Worm (Caenorhabditis elegans): ENCODE results near the gene nspg-11.

nspg-11 gene

DNA sequence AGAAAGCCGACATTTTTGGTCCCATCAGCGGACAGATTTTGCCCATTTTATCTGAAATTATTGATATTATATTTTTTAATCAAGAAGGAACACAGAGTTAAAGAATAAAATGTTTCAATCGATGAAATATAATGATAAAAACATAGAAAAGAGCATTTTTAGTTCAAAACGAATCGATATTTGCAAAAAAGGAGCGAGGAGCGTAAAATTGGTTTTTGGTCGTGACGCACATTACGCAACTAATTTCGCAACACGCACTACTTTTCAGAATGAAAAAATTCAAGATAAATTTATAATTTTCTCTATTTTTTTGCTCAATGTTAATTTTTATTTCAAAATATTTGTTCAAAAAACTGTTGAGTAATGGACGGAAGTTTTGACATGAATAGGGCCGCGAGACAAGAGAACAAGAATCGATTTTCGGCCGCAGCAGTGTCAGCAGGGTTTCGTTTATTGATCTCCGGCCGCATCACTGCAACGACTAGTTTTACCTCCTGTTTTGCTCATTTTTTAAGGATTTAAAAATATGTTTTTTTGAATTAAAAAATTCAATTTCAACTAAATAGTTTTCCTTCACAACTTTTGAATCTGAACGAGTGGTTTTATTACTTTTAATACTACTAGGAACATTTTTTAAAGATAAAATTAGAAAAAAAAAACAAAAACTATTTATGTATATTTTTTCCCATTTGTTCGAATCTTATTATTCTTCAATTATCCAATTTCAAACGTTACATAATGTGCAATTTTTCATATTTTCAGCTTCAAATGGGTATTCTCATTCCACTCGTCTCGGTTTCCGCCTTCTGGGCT lies 2.6 kb downstream of the nspg-11 start, which contains the start of the genes F49C12.12 and vha-17 (continued):
- no peak for TF ChIP-seq ztf-11 (tag; optimal IDR thresholded peaks at IDR 0.05)
- TF ChIP-seq ceh-8 (GFP tag; optimal IDR thresholded peaks at IDR 0.05), result no peak
- TF ChIP-seq swsn-7 (tag; optimal IDR thresholded peaks at IDR 0.05), result peak; percentile 16
- no peak for TF ChIP-seq sptf-1 (tag; optimal IDR thresholded peaks at IDR 0.05)
- no peak for TF ChIP-seq fos-1 (tag; optimal IDR thresholded peaks at IDR 0.05)
- TF ChIP-seq pag-3 (tag; optimal IDR thresholded peaks at IDR 0.05; ENCODE audit: borderline replicate concordance, insufficient read depth), result no peak
- TF ChIP-seq mdl-1 (tag; optimal IDR thresholded peaks at IDR 0.05), result no peak
- no peak for TF ChIP-seq elt-3 (tag; optimal IDR thresholded peaks at IDR 0.05)
- TF ChIP-seq dpl-1 (GFP tag; optimal IDR thresholded peaks at IDR 0.05), result peak in 2 of 3 experiments; percentile 19 to 52
- TF ChIP-seq vab-15 (tag; optimal IDR thresholded peaks at IDR 0.05), result no peak
- no peak for TF ChIP-seq dsc-1 (tag; optimal IDR thresholded peaks at IDR 0.05)
- TF ChIP-seq lin-39 (tag; optimal IDR thresholded peaks at IDR 0.05), result no peak
- no peak for TF ChIP-seq nhr-28 (tag; optimal IDR thresholded peaks at IDR 0.05)
- peak; percentile 10 to 42 for TF ChIP-seq efl-1 (optimal IDR thresholded peaks at IDR 0.05)
- TF ChIP-seq efl-1 (GFP tag; optimal IDR thresholded peaks at IDR 0.05 in 1 of 2), result peak; percentile 27 to 34
- TF ChIP-seq sup-37 (GFP tag; optimal IDR thresholded peaks at IDR 0.05), result no peak
- TF ChIP-seq unc-130 (tag; optimal IDR thresholded peaks at IDR 0.05), result no peak
- no peak for TF ChIP-seq efl-3 (GFP tag; optimal IDR thresholded peaks at IDR 0.05)
- no peak for TF ChIP-seq pax-3 (tag; optimal IDR thresholded peaks at IDR 0.05)
- no peak for TF ChIP-seq egl-13 (tag; optimal IDR thresholded peaks at IDR 0.05)
- no peak for TF ChIP-seq elt-2 (tag; optimal IDR thresholded peaks at IDR 0.05)
- no peak for TF ChIP-seq rnt-1 (tag; optimal IDR thresholded peaks at IDR 0.05)
- TF ChIP-seq isw-1 (GFP tag; IDR thresholded peaks at IDR 0.05), result no peak
- TF ChIP-seq lin-35 (GFP tag; optimal IDR thresholded peaks at IDR 0.05), result peak; percentile 8 to 47
- TF ChIP-seq ces-1 (GFP tag; optimal IDR thresholded peaks at IDR 0.05), result no peak
- no peak for TF ChIP-seq tlp-1 (tag; optimal IDR thresholded peaks at IDR 0.05)
- no peak for TF ChIP-seq snpc-4 (tag; optimal IDR thresholded peaks at IDR 0.05)
- TF ChIP-seq unc-86 (tag; optimal IDR thresholded peaks at IDR 0.05), result no peak
- TF ChIP-seq unc-98 (GFP tag; IDR thresholded peaks at IDR 0.05), result no peak
- TF ChIP-seq skn-1 (tag; optimal IDR thresholded peaks at IDR 0.05), result peak; percentile 65
- peak; percentile 31 for TF ChIP-seq nhr-47 (tag; optimal IDR thresholded peaks at IDR 0.05)
- TF ChIP-seq C04F5.9 (tag; optimal IDR thresholded peaks at IDR 0.05), result no peak
- TF ChIP-seq nhr-11 (tag; optimal IDR thresholded peaks at IDR 0.05), result no peak
- peak; percentile 13 for TF ChIP-seq nhr-237 (tag; optimal IDR thresholded peaks at IDR 0.05)
- TF ChIP-seq nhr-12 (tag; optimal IDR thresholded peaks at IDR 0.05), result no peak
- no peak for TF ChIP-seq C34B4.2 (tag; optimal IDR thresholded peaks at IDR 0.05)
- TF ChIP-seq grh-1 (GFP tag; IDR thresholded peaks at IDR 0.05), result no peak
- peak; percentile 33 for TF ChIP-seq xbp-1 (tag; optimal IDR thresholded peaks at IDR 0.05)
- no peak for TF ChIP-seq nhr-77 (tag; optimal IDR thresholded peaks at IDR 0.05)
- peak; percentile 45 for TF ChIP-seq zip-4 (GFP tag; optimal IDR thresholded peaks at IDR 0.05)
- TF ChIP-seq ama-1 (optimal IDR thresholded peaks at IDR 0.05), result no peak
- TF ChIP-seq alr-1 (tag; optimal IDR thresholded peaks at IDR 0.05; ENCODE audit: borderline replicate concordance), result no peak
- TF ChIP-seq snu-23 (GFP tag; optimal IDR thresholded peaks at IDR 0.05), result peak; percentile 68
- TF ChIP-seq Y116A8C.19 (tag; optimal IDR thresholded peaks at IDR 0.05; ENCODE audit: borderline replicate concordance), result no peak
- TF ChIP-seq lin-15B (tag; optimal IDR thresholded peaks at IDR 0.05), result no peak
- no peak for TF ChIP-seq fkh-4 (tag; optimal IDR thresholded peaks at IDR 0.05; ENCODE audit: borderline replicate concordance)
- no peak for TF ChIP-seq jun-1 (tag; optimal IDR thresholded peaks at IDR 0.05)
- no peak for TF ChIP-seq sox-4 (tag; optimal IDR thresholded peaks at IDR 0.05)
- TF ChIP-seq aly-2 (tag; optimal IDR thresholded peaks at IDR 0.05), result no peak
- TF ChIP-seq nhr-84 (tag; optimal IDR thresholded peaks at IDR 0.05), result no peak
- TF ChIP-seq aha-1 (tag; optimal IDR thresholded peaks at IDR 0.05), result no peak
- no peak for TF ChIP-seq fkh-10 (GFP tag; optimal IDR thresholded peaks at IDR 0.05)
